Fruit fly (Drosophila melanogaster): ENCODE measurements around the gene Mst57Db.

The Mst57Db gene

DNA sequence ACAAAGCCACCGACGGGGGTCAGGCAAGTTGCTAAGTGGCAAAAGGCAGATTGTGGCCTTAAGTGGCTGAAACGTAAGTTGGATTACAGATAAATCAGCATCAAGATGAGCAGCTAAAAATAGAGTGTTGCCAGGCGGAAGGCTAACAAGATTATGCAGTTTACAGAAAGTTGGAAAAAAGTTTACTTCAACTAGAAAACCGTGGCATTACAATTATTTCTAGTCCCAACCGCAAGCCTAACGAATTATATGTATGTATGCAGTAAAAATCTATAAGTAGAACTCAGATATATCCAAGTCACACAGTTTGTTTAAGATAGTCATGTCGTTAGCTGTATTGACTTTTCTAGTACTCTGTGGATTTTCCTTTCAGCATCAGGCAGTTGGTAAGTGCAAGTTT is 24.6 kb downstream of the Mst57Db start, which contains the start of gene BG642167:
TSS of gene BG642167 (plus strand) at position 301 of the 400 bp plus-strand sequence.
- TF ChIP-seq svp (GFP tag): no peak
- no peak for TF ChIP-seq CG32006 (GFP tag; optimal IDR thresholded peaks at IDR 0.05)
- TF ChIP-seq Blimp-1 (GFP tag; optimal IDR thresholded peaks at IDR 0.05): no peak
- no peak for TF ChIP-seq dsx (GFP tag; optimal IDR thresholded peaks at IDR 0.05; ENCODE audit: poor library complexity, severe bottlenecking)
- TF ChIP-seq cyc (GFP tag; optimal IDR thresholded peaks at IDR 0.05): no peak
- no peak for TF ChIP-seq esn (GFP tag; optimal IDR thresholded peaks at IDR 0.05)
- TF ChIP-seq spab (GFP tag; optimal IDR thresholded peaks at IDR 0.05): no peak
- no peak for TF ChIP-seq Hr4 (GFP tag; optimal IDR thresholded peaks at IDR 0.05)
- TF ChIP-seq pdm3 (GFP tag; optimal IDR thresholded peaks at IDR 0.05): no peak
- TF ChIP-seq CG11762 (GFP tag; optimal IDR thresholded peaks at IDR 0.05; ENCODE audit: insufficient read depth): no peak
- no peak for TF ChIP-seq CG3919 (GFP tag; optimal IDR thresholded peaks at IDR 0.05)
- no peak for TF ChIP-seq CG31627 (GFP tag; optimal IDR thresholded peaks at IDR 0.05)
- TF ChIP-seq fd85E (GFP tag; optimal IDR thresholded peaks at IDR 0.05): no peak
- no peak for TF ChIP-seq Sox14 (GFP tag; optimal IDR thresholded peaks at IDR 0.05)
- TF ChIP-seq Sox102F (GFP tag; optimal IDR thresholded peaks at IDR 0.05): no peak
- no peak for TF ChIP-seq Sox15 (GFP tag; optimal IDR thresholded peaks at IDR 0.05)
- no peak for TF ChIP-seq salr (GFP tag; optimal IDR thresholded peaks at IDR 0.05)
- no peak for TF ChIP-seq achi (GFP tag; optimal IDR thresholded peaks at IDR 0.05)

- TF ChIP-seq Sox15 (GFP tag; optimal IDR thresholded peaks at IDR 0.05): no peak
- no peak for TF ChIP-seq CG7368 (GFP tag; optimal IDR thresholded peaks at IDR 0.05)
- TF ChIP-seq CG3032 (tag; optimal IDR thresholded peaks at IDR 0.05): no peak
- TF ChIP-seq cyc (GFP tag; optimal IDR thresholded peaks at IDR 0.05): no peak
- TF ChIP-seq salr (GFP tag; optimal IDR thresholded peaks at IDR 0.05): no peak
- no peak for TF ChIP-seq CG3919 (GFP tag; optimal IDR thresholded peaks at IDR 0.05)
- TF ChIP-seq Eip78C (GFP tag): no peak
- no peak for TF ChIP-seq CG8119 (GFP tag; IDR thresholded peaks at IDR 0.05)
- no peak for TF ChIP-seq Eip75B (GFP tag; optimal IDR thresholded peaks at IDR 0.05)
- TF ChIP-seq esn (GFP tag; optimal IDR thresholded peaks at IDR 0.05): no peak
- TF ChIP-seq pdm3 (GFP tag; optimal IDR thresholded peaks at IDR 0.05): no peak
- TF ChIP-seq topi (GFP tag; optimal IDR thresholded peaks at IDR 0.05): no peak
- TF ChIP-seq Hr4 (GFP tag; optimal IDR thresholded peaks at IDR 0.05): no peak
- TF ChIP-seq CG6854 (GFP tag; optimal IDR thresholded peaks at IDR 0.05): no peak
- no peak for TF ChIP-seq CG15336 (GFP tag; IDR thresholded peaks at IDR 0.05)
- TF ChIP-seq eg (GFP tag; IDR thresholded peaks at IDR 0.05): no peak
- TF ChIP-seq CG10631 (GFP tag; optimal IDR thresholded peaks at IDR 0.05): no peak
Measured at dm6 chr3R:25791807-25792206, 38.9 kb downstream of the Mst57Db start.

DNA sequence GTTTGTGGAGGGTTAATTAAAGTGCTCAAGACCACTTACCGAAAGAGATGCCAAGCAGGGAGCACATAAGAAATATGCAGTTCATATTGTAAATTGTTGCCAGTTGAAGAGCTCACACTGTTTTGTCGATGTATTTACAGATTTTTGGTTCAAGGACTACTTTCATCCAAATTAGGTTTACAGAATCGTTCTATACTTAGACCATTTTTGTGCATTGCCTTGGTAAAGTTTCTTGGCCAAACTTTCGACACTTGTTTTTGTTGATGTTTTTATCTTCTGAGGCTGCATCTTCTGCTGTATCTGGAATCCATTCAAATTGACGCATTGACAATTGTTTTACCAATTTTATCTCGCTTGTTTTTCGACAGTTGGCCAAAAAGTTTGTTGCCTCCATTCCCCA is 40.3 kb downstream of the Mst57Db start, which contains the start of gene CG31093:
TSS of gene CG31093 (minus strand) at position 101 of the 400 bp plus-strand sequence.
- TF ChIP-seq Hr39 (GFP tag; optimal IDR thresholded peaks at IDR 0.05): no peak
- TF ChIP-seq topi (GFP tag; optimal IDR thresholded peaks at IDR 0.05): no peak
- TF ChIP-seq ss (GFP tag; optimal IDR thresholded peaks at IDR 0.05): no peak
- no peak for TF ChIP-seq CG11294 (GFP tag; IDR thresholded peaks at IDR 0.05)
- TF ChIP-seq CG8119 (GFP tag; IDR thresholded peaks at IDR 0.05): no peak

DNA sequence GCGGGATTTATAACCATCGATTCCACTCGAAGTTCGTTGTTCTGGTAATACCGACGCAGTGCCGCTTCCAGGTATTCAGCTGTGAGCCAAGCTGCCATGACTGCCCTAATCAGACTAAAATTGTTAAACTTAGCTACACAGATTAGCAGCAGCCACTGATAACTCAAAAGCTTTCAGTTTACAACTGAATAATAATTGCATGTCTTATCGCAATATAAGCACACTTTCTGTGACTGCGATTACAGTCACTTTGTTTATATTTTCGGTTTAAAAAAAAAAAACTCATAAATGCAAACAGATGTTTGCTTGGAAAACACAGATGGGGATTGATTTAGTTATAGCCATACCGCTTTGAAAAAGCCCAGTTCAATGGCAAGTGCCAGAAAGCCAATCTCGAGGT is 41.4 kb downstream of the Mst57Db start, which contains the start of gene CG31380:
TSS of gene CG31380 (minus strand) at position 101 of the 400 bp plus-strand sequence.
- no peak for TF ChIP-seq Lpt (GFP tag; optimal IDR thresholded peaks at IDR 0.05)
- TF ChIP-seq dac (GFP tag; optimal IDR thresholded peaks at IDR 0.05): no peak
- TF ChIP-seq CG3032 (tag; optimal IDR thresholded peaks at IDR 0.05): no peak
- no peak for TF ChIP-seq salr (GFP tag; optimal IDR thresholded peaks at IDR 0.05)
- TF ChIP-seq CG16779 (tag; optimal IDR thresholded peaks at IDR 0.05): no peak
- no peak for TF ChIP-seq fkh (GFP tag; optimal IDR thresholded peaks at IDR 0.05)
- TF ChIP-seq CG11762 (GFP tag; optimal IDR thresholded peaks at IDR 0.05; ENCODE audit: insufficient read depth): no peak
- TF ChIP-seq Smox (GFP tag; optimal IDR thresholded peaks at IDR 0.05): no peak
- no peak for TF ChIP-seq dsx (GFP tag; optimal IDR thresholded peaks at IDR 0.05; ENCODE audit: poor library complexity, severe bottlenecking)
- no peak for TF ChIP-seq CG1621 (tag; optimal IDR thresholded peaks at IDR 0.05)
- TF ChIP-seq CG32006 (GFP tag; optimal IDR thresholded peaks at IDR 0.05): no peak
- no peak for TF ChIP-seq achi (GFP tag; optimal IDR thresholded peaks at IDR 0.05)
- no peak for TF ChIP-seq CG6854 (GFP tag; optimal IDR thresholded peaks at IDR 0.05)
- TF ChIP-seq Gug (GFP tag; IDR thresholded peaks at IDR 0.05): no peak
- TF ChIP-seq acj6 (GFP tag; optimal IDR thresholded peaks at IDR 0.05): no peak
- no peak for TF ChIP-seq fd85E (GFP tag; optimal IDR thresholded peaks at IDR 0.05)
- no peak for TF ChIP-seq cyc (GFP tag; optimal IDR thresholded peaks at IDR 0.05)
- TF ChIP-seq CG11902 (GFP tag; optimal IDR thresholded peaks at IDR 0.05): no peak
- no peak for TF ChIP-seq CG11294 (GFP tag; IDR thresholded peaks at IDR 0.05)
- no peak for TF ChIP-seq CG34406 (GFP tag; optimal IDR thresholded peaks at IDR 0.05)

Data from whole organism, prepupa.